Worm (Caenorhabditis elegans) whole organism, L3 larva: ENCODE measurements around the gene C18H7.1.

ENCODE experiments used
- ZK546.5 ChIP-seq: sonication (generic microtip); optimal IDR thresholded peaks from 2 replicates; lab custom pipeline; 2017; ENCODE audit warnings: missing biosample characterization, missing genetic modification characterization
- ama-1 ChIP-seq: fragments of 150-350 bp; optimal IDR thresholded peaks from 2 replicates; lab custom pipeline; 2018
- egl-27 ChIP-seq: sonication (generic microtip); optimal IDR thresholded peaks from 4 replicates; lab custom pipeline; 2017; ENCODE audit warnings: missing biosample characterization, missing genetic modification reagents, missing genetic modification characterization
- elt-3 ChIP-seq, 3 experiments: fragments of 150-350 bp in 1 of 3; sonication (generic microtip) in 2 of 3; optimal IDR thresholded peaks; 2 replicates in 2 of 3; 4 replicates in 1 of 3; lab custom pipeline; 2014 to 2017; ENCODE audit warnings: missing biosample characterization in 3 of 3, missing genetic modification characterization in 3 of 3
- nhr-11 ChIP-seq: fragments of 150-350 bp; optimal IDR thresholded peaks from 2 replicates; lab custom pipeline; 2014; ENCODE audit warnings: missing biosample characterization, missing genetic modification characterization
- nhr-25 ChIP-seq: sonication (generic microtip); optimal IDR thresholded peaks from 2 replicates; lab custom pipeline; 2017; ENCODE audit warnings: missing biosample characterization, missing genetic modification characterization
- sea-2 ChIP-seq: fragments of 150-350 bp; sonication (generic microtip); optimal IDR thresholded peaks from 4 replicates; lab custom pipeline; 2014; ENCODE audit warnings: missing biosample characterization, missing genetic modification reagents, missing genetic modification characterization
- snpc-4 ChIP-seq: fragments of 150-350 bp; optimal IDR thresholded peaks from 2 replicates; lab custom pipeline; 2014; ENCODE audit warnings: missing biosample characterization, missing genetic modification characterization
- tbx-2 ChIP-seq: sonication (generic microtip); optimal IDR thresholded peaks from 2 replicates; lab custom pipeline; 2016; ENCODE audit warnings: mild to moderate bottlenecking, missing genetic modification characterization, missing compliant biosample characterization
- unc-39 ChIP-seq: sonication (generic microtip); optimal IDR thresholded peaks from 4 replicates; lab custom pipeline; 2017; ENCODE audit warnings: missing biosample characterization, missing genetic modification characterization
- ztf-4 ChIP-seq: fragments of 150-350 bp; optimal IDR thresholded peaks from 2 replicates; lab custom pipeline; 2014; ENCODE audit warnings: missing biosample characterization, missing genetic modification characterization

DNA sequence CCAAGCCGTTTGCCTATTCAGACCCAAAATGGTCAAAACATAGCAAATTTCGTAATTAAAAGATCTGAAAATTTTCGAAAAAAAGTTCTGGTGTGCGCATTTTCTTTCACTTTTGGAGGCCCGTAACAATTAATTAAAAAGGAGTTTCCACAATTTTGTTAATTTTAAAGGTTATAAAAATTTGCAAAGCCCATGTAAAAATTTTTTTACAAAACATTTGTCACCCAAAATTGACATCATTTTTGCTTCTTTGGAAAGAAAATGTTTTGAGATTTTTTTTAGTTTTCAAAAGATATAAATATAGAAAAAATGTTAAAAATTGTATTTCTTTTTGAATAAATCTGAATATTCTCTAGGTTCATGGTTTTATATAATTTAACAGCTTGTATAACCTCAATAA is 51.6 kb downstream of the C18H7.1 start, which contains the start of gene K11H12.6:
- TF ChIP-seq snpc-4 (tag; lab: Kevin White, UChicago) (no peak), elt-3 (tag; optimal IDR thresholded peaks at IDR 0.05; lab: Kevin White, UChicago) (no peak), nhr-25 (tag; lab: Kevin White, UChicago) (no peak), ama-1 (lab: Kevin White, UChicago) (no peak), nhr-11 (no peak), tbx-2 (tag; lab: Kevin White, UChicago) (no peak), egl-27 (no peak), sea-2 (GFP tag; lab: Kevin White, UChicago) (no peak), unc-39 (tag; lab: Kevin White, UChicago) (no peak), ZK546.5 (tag; lab: Kevin White, UChicago) (no peak), ztf-4 (tag; lab: Kevin White, UChicago) (no peak)
